Fruit fly (Drosophila melanogaster) whole organism, adult: ENCODE data around the gene Npl4.
A peak's percentile ranks its signal among the peaks of the same experiment; 100 is the strongest.

ENCODE experiments used
- CG11617 ChIP-seq: fragments of 200-800 bp; sonication (Bioruptor generic); optimal IDR thresholded peaks from 2 replicates; lab custom pipeline; 2017; ENCODE audit warnings: mild to moderate bottlenecking, missing biosample characterization, missing genetic modification reagents, missing genetic modification characterization
- CG12768 ChIP-seq: fragments of 200-800 bp; sonication (Bioruptor generic); optimal IDR thresholded peaks from 2 replicates; lab custom pipeline; 2017; ENCODE audit warnings: missing biosample characterization, missing genetic modification characterization, mild to moderate bottlenecking, moderate library complexity, missing genetic modification reagents
- CG14711 ChIP-seq: fragments of 200-800 bp; sonication (Bioruptor generic); optimal IDR thresholded peaks from 2 replicates; lab custom pipeline; 2018; ENCODE audit warnings: missing biosample characterization, mild to moderate bottlenecking, missing genetic modification characterization, moderate library complexity
- CG1620 ChIP-seq: fragments of 200-800 bp; sonication (Bioruptor generic); optimal IDR thresholded peaks from 2 replicates; lab custom pipeline; 2016; ENCODE audit warnings: missing biosample characterization, missing genetic modification characterization
- CG33017 ChIP-seq: fragments of 200-800 bp; sonication (Bioruptor generic); optimal IDR thresholded peaks from 2 replicates; lab custom pipeline; 2018; ENCODE audit warnings: missing biosample characterization, mild to moderate bottlenecking, missing genetic modification characterization, moderate library complexity
- CG5204 ChIP-seq: fragments of 200-800 bp; sonication (Bioruptor generic); optimal IDR thresholded peaks from 2 replicates; lab custom pipeline; 2016; ENCODE audit warnings: missing biosample characterization, missing genetic modification characterization
- CG7045 ChIP-seq: fragments of 200-800 bp; sonication (Bioruptor generic); optimal IDR thresholded peaks from 2 replicates; lab custom pipeline; 2017; ENCODE audit warnings: missing biosample characterization, mild to moderate bottlenecking, missing genetic modification characterization
- CG7101 ChIP-seq: fragments of 200-800 bp; sonication (Bioruptor generic); optimal IDR thresholded peaks from 2 replicates; lab custom pipeline; 2018; ENCODE audit warnings: missing biosample characterization, mild to moderate bottlenecking, missing genetic modification characterization, moderate library complexity
- Clk ChIP-seq: fragments of 200-800 bp; sonication (Bioruptor generic); optimal IDR thresholded peaks from 2 replicates; lab custom pipeline; 2017; ENCODE audit warnings: missing biosample characterization, missing genetic modification characterization
- Crg-1 ChIP-seq: fragments of 200-800 bp; sonication (Bioruptor generic); optimal IDR thresholded peaks from 2 replicates; lab custom pipeline; 2016; ENCODE audit warnings: missing biosample characterization, missing genetic modification characterization
- Hr96 ChIP-seq: fragments of 200-800 bp; sonication (Bioruptor generic); optimal IDR thresholded peaks from 2 replicates; lab custom pipeline; 2016; ENCODE audit warnings: missing biosample characterization, missing genetic modification characterization
- Mnt ChIP-seq: fragments of 200-800 bp; sonication (Bioruptor generic); optimal IDR thresholded peaks from 2 replicates; lab custom pipeline; 2016; ENCODE audit warnings: missing biosample characterization, mild to moderate bottlenecking, missing genetic modification characterization
- bab1 ChIP-seq: fragments of 200-800 bp; sonication (Bioruptor generic); optimal IDR thresholded peaks from 3 replicates; lab custom pipeline; 2019; ENCODE audit warnings: missing biosample characterization, mild to moderate bottlenecking, missing genetic modification characterization, moderate library complexity
- cic ChIP-seq: fragments of 200-800 bp; sonication (Bioruptor generic); optimal IDR thresholded peaks from 2 replicates; lab custom pipeline; 2017; ENCODE audit warnings: missing biosample characterization, mild to moderate bottlenecking, missing genetic modification characterization, moderate library complexity
- cnc ChIP-seq, 2 experiments: fragments of >200 bp; optimal IDR thresholded peaks; 2 replicates each; lab custom pipeline; 2017
- kay ChIP-seq: fragments of 200-800 bp; sonication (Bioruptor generic); peaks from one replicate; lab custom pipeline; 2016; ENCODE audit warnings: missing biosample characterization, missing genetic modification characterization, borderline replicate concordance
- ovo ChIP-seq: fragments of 200-800 bp; sonication (Bioruptor generic); optimal IDR thresholded peaks from 2 replicates; lab custom pipeline; 2016; ENCODE audit warnings: missing biosample characterization, missing genetic modification characterization
- pad ChIP-seq: fragments of 200-800 bp; sonication (Bioruptor generic); optimal IDR thresholded peaks from 3 replicates; lab custom pipeline; 2017; ENCODE audit warnings: missing biosample characterization, missing genetic modification characterization, mild to moderate bottlenecking, moderate library complexity, missing genetic modification reagents
- tj ChIP-seq: fragments of 200-800 bp; sonication (Bioruptor generic); optimal IDR thresholded peaks from 3 replicates; lab custom pipeline; 2017; ENCODE audit warnings: missing biosample characterization, mild to moderate bottlenecking, missing genetic modification characterization, moderate library complexity
- toe ChIP-seq: fragments of 200-800 bp; sonication (Bioruptor generic); optimal IDR thresholded peaks from 2 replicates; lab custom pipeline; 2016; ENCODE audit warnings: missing biosample characterization, missing genetic modification characterization

The Npl4 gene

DNA sequence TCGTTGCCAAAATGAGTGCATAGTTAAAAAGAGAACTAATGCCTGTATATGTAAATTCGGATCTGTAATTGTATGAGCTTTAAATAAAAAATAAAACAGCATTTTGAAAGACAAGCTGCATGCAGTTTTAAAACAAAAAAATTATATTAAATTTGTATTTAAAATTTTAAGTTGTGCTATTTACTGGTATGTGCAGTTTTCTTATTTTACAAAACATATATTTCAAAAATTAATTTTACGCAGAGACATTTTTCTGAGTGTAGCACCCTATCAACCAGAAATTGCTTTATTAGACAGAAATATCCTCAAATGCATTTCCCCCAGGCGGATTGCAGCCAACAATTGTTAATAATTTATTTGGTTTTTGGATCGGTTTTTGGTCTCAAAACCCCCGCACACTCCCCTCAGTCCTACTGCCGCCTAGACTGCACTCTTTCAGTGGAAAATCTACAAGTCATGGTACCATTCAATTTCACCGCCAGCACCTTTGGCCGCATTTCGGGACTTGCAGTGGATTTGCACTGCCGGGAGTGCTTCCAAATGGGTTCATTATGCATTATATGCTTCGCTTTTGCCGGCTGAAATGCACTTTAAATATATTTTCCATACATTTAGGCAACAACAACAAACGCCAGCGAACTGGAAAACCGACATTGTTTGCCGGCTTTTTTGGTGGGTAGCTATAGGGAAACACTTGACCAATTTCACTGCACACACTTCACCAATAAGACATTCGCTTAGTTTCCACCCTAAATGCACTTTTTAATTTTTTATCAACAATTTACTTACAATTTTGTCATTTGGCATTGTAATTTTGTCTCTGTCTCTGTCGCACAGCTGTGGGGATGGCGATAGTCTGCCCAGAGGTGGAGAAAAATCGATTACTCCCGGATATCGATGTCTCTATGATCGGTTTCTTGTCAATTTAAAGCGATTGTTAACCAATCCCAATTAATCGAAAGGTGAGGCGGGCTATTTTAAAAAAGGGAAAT lies at the start of gene Npl4:
TSS of gene Npl4 (minus strand) at position 863 of the 992 bp plus-strand sequence.
- TF ChIP-seq tj (GFP tag; lab: Kevin White, UChicago) = no peak
- TF ChIP-seq Crg-1 (GFP tag; lab: Kevin White, UChicago) = no peak
- peak; percentile 34 for TF ChIP-seq bab1 (GFP tag; lab: Kevin White, UChicago)
- TF ChIP-seq CG11617 (GFP tag; lab: Kevin White, UChicago) = peak; percentile 12
- no peak for TF ChIP-seq Clk (GFP tag; lab: Kevin White, UChicago)
- no peak for TF ChIP-seq CG33017 (tag; lab: Kevin White, UChicago)
- TF ChIP-seq CG12768 = peak; percentile 26
- peak; percentile 26 for TF ChIP-seq CG14711 (tag; lab: Kevin White, UChicago)
- TF ChIP-seq CG1620 (GFP tag; lab: Kevin White, UChicago) = peak; percentile 8
- peak; percentile 97 to 99 for TF ChIP-seq cnc (optimal IDR thresholded peaks at IDR 0.05; lab: Kevin White, UChicago)

DNA sequence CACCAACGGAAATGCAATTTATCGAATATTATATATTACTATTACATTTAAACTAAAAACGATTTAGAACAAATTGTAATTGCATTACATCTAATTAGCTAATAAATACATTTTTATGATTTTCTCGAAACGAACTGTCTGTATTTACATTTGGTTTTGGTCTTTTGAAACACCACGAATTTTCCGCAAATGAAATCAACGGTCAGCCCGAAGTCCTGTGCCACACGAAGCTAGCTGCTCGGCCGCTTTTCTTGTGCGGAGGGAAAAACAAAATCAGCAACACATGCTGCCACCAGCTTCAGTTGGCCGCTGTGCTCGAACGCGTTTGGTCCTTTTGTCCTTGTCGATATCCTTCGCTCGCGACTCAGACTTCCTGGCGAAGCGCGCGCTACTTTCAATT lies 41.0 kb upstream of the Npl4 start, which contains the start of gene Lgr3:
TSS of gene Lgr3 (plus strand) at position 301 of the 400 bp plus-strand sequence.
- TF ChIP-seq pad (no peak), CG11617 (GFP tag; lab: Kevin White, UChicago) (no peak), kay (GFP tag; lab: Kevin White, UChicago) (no peak), Mnt (no peak), CG7101 (tag; lab: Kevin White, UChicago) (no peak), cic (GFP tag; lab: Kevin White, UChicago) (no peak), Crg-1 (GFP tag; lab: Kevin White, UChicago) (no peak), cnc (optimal IDR thresholded peaks at IDR 0.05; lab: Kevin White, UChicago) (no peak), Clk (GFP tag; lab: Kevin White, UChicago) (no peak), CG7045 (GFP tag; lab: Kevin White, UChicago) (no peak), CG12768 (no peak), ovo (no peak), CG1620 (GFP tag; lab: Kevin White, UChicago) (no peak), toe (GFP tag; lab: Kevin White, UChicago) (no peak), CG14711 (tag; lab: Kevin White, UChicago) (no peak), Hr96 (GFP tag; lab: Kevin White, UChicago) (no peak), CG5204 (GFP tag; lab: Kevin White, UChicago) (no peak), CG33017 (tag; lab: Kevin White, UChicago) (no peak)

DNA sequence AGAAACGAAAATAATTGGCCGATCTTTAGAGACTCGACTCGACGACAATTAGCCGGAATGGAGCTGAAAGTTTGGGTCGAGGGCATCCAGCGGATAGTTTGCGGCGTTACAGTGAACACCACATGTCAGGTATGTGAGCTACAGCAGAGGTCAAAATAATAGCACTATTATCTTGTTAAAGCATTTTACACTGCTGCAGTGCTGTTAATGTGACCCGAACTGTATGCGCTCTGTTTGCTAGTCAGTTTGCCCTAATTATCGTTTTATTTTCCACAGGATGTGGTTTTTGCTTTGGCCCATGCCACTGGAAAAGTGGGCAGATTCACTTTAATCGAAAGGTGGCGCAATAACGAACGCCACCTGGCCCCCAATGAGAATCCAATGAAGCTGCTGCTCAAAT lies 37.9 kb upstream of the Npl4 start:
- TF ChIP-seq Crg-1 (GFP tag; lab: Kevin White, UChicago) = no peak
- no peak for TF ChIP-seq cnc (optimal IDR thresholded peaks at IDR 0.05; lab: Kevin White, UChicago)
- TF ChIP-seq toe (GFP tag; lab: Kevin White, UChicago) = no peak

DNA sequence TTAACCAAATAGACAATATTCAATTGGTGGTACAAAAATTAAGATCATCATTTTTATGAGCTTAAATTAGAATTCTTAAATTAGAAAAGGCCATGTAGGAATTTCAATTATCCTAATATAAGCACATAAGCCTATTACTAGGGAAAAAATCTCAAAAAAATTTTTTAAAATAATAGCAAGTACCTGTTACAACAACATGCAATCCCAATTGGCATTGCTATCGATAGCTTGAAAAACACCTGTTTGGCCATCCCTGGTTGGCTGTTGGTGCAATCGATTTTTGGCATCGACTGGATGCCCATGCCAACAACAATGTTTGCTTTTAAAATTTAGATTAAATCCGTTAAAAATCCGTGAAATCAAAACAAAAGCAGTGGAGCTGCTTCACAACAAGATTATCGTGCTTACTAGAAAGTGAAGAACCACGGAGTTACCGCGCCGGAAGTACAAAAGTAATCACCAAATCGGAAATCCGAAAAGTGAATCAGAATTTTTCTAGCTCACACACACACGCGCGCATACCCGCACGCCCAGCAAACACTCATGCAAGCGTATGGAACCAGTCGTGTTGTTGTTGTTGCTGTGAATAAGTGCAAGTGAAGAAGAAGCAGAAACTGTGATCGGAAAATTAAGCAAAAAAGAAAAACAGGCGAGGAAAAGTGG lies 37.2 kb upstream of the Npl4 start, which contains the start of gene RASSF8:
TSS of gene RASSF8 (plus strand) at position 265 of the 663 bp plus-strand sequence.
- TF ChIP-seq pad (no peak), CG1620 (GFP tag; lab: Kevin White, UChicago) (peak; percentile 29), ovo (no peak), toe (GFP tag; lab: Kevin White, UChicago) (peak; percentile 69), cnc (optimal IDR thresholded peaks at IDR 0.05; lab: Kevin White, UChicago) (no peak), Mnt (peak; percentile 42), Hr96 (GFP tag; lab: Kevin White, UChicago) (peak; percentile 49), bab1 (GFP tag; lab: Kevin White, UChicago) (peak; percentile 54), Clk (GFP tag; lab: Kevin White, UChicago) (no peak), CG7045 (GFP tag; lab: Kevin White, UChicago) (peak; percentile 12), CG5204 (GFP tag; lab: Kevin White, UChicago) (peak; percentile 74), cic (GFP tag; lab: Kevin White, UChicago) (no peak), CG12768 (no peak)

DNA sequence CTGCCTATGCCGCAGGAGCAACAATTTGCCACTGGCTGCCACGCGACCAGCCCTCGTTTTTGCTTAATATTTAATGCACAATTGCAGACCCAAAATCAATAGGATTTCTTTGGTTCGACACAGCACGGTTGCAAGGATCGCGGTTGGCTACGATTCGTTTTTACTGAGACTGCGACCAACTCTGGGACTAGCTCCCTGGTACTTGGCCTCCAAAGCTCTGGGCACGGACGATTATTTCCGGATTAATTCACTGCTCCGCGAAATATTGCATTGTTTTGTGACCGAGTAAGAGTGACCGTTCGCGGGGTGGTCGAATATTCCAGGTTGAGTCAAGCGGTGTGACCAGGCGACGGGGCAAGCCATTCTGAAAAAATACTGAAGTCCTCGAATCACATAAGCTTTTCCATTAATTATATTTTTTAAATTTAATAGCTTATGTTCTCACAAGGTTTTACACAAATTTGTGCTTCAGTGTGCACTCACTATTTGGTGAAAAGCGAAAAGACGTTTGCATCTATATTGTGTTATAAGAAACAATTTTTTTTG lies 36.6 kb upstream of the Npl4 start, which contains the start of gene Tnks:
TSS of gene Tnks (minus strand) at position 302 of the 546 bp plus-strand sequence.
- TF ChIP-seq CG14711 (tag; lab: Kevin White, UChicago) (no peak), CG33017 (tag; lab: Kevin White, UChicago) (no peak), CG7101 (tag; lab: Kevin White, UChicago) (no peak), ovo (peak; percentile 24), CG7045 (GFP tag; lab: Kevin White, UChicago) (no peak), cic (GFP tag; lab: Kevin White, UChicago) (no peak), CG11617 (GFP tag; lab: Kevin White, UChicago) (peak; percentile 4)
